Worm (Caenorhabditis elegans) whole organism, mixed stage, embryonic: ENCODE results near the gene F43C11.4.

ENCODE experiments used
- bed-3 ChIP-seq: fragments of 200-800 bp; sonication (Bioruptor generic); optimal IDR thresholded peaks from 3 replicates; lab custom pipeline; 2018; ENCODE audit warnings: mild to moderate bottlenecking, missing genetic modification characterization, moderate library complexity, missing compliant biosample characterization
- ces-1 ChIP-seq: fragments of 150-350 bp; optimal IDR thresholded peaks from 2 replicates; lab custom pipeline; 2014; ENCODE audit warnings: missing biosample characterization, missing genetic modification reagents, missing genetic modification characterization
- flh-1 ChIP-seq: fragments of 200-800 bp; sonication (Bioruptor generic); optimal IDR thresholded peaks from 2 replicates; lab custom pipeline; 2018; ENCODE audit warnings: mild to moderate bottlenecking, missing genetic modification characterization, moderate library complexity, missing compliant biosample characterization
- lin-13 ChIP-seq: fragments of 150-350 bp; optimal IDR thresholded peaks from 2 replicates; lab custom pipeline; 2014; ENCODE audit warnings: missing biosample characterization, missing genetic modification characterization
- lsy-2 ChIP-seq: fragments of 150-350 bp; optimal IDR thresholded peaks from 2 replicates; lab custom pipeline; 2014; ENCODE audit warnings: missing biosample characterization, missing genetic modification characterization
- snpc-4 ChIP-seq: fragments of 150-350 bp; optimal IDR thresholded peaks from 2 replicates; lab custom pipeline; 2014; ENCODE audit warnings: missing biosample characterization, missing genetic modification characterization

DNA sequence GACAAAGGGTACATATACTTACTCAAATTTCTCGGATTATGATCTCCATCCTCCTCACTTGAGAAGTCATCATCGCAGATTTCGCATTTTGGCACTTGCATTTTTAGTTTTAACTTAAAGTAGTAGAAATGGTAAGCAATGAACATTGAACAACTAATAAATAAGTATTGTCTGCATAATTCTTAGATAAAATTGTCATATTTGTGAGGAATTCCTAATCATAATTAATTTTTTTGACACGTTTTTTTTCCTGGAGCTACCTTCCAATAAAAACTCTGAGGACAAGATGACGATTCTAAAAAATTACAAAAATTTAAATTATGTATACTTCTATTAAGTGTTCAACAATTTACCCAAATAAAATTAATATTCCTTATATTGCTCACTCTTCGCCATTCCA, 34.0 kb upstream of the F43C11.4 start, which contains the start of the genes trim-21 and B0281.1:
- no peak for TF ChIP-seq bed-3 (GFP tag; lab: Kevin White, UChicago)
- TF ChIP-seq lin-13 (tag; lab: Kevin White, UChicago) = no peak
- TF ChIP-seq ces-1 (GFP tag; lab: Kevin White, UChicago) = no peak
- no peak for TF ChIP-seq flh-1 (GFP tag; lab: Kevin White, UChicago)
- TF ChIP-seq snpc-4 (tag; lab: Kevin White, UChicago) = no peak
- TF ChIP-seq lsy-2 (tag; lab: Kevin White, UChicago) = no peak
